Fruit fly (Drosophila melanogaster) Kc167 (cell line): ENCODE data around the gene CG5892.

Experiments
- Myc ChIP-seq: fragments of >200 bp; optimal IDR thresholded peaks from 2 replicates; lab custom pipeline; 2017; ENCODE audit warnings: missing external identifiers
- Sin3A ChIP-seq: fragments of >200 bp; optimal IDR thresholded peaks from 2 replicates; lab custom pipeline; 2018; ENCODE audit warnings: missing external identifiers
- h ChIP-seq: fragments of >200 bp; optimal IDR thresholded peaks from 3 replicates; lab custom pipeline; 2018; ENCODE audit warnings: missing external identifiers
- insv ChIP-seq: fragments of >200 bp; optimal IDR thresholded peaks from 3 replicates; lab custom pipeline; 2018; ENCODE audit warnings: missing external identifiers
- psq ChIP-seq: fragments of >200 bp; optimal IDR thresholded peaks from 2 replicates; lab custom pipeline; 2017; ENCODE audit warnings: missing external identifiers
- ttk ChIP-seq: sonication (Bioruptor generic); optimal IDR thresholded peaks from 2 replicates; lab custom pipeline; 2017; ENCODE audit warnings: missing external identifiers

Gene CG5892

dm6 chr3R:21246492-21247061 is 4.2 kb downstream of the CG5892 start, which contains the start of gene ETHR:
ETHR (plus strand) TSS chr3R:21247011.
- TF ChIP-seq Myc (lab: Kevin White, UChicago) (no peak), Sin3A (lab: Kevin White, UChicago) (no peak), psq (lab: Kevin White, UChicago) (no peak), h (lab: Kevin White, UChicago) (no peak), insv (lab: Kevin White, UChicago) (no peak), ttk (lab: Kevin White, UChicago) (no peak)

- TF ChIP-seq Myc (lab: Kevin White, UChicago) (no peak), insv (lab: Kevin White, UChicago) (no peak), psq (lab: Kevin White, UChicago) (no peak), ttk (lab: Kevin White, UChicago) (no peak), h (lab: Kevin White, UChicago) (no peak), Sin3A (lab: Kevin White, UChicago) (no peak)
These were observed 10.1 kb downstream of the CG5892 start for dm6 chr3R:21252478-21252877.

- TF ChIP-seq Myc (lab: Kevin White, UChicago), result no peak
- TF ChIP-seq ttk (lab: Kevin White, UChicago), result no peak
- no peak for TF ChIP-seq h (lab: Kevin White, UChicago)
- TF ChIP-seq Sin3A (lab: Kevin White, UChicago), result no peak
- no peak for TF ChIP-seq psq (lab: Kevin White, UChicago)
- no peak for TF ChIP-seq insv (lab: Kevin White, UChicago)
These were observed 11.9 kb downstream of the CG5892 start for dm6 chr3R:21254296-21254695.

- TF ChIP-seq insv (lab: Kevin White, UChicago) (no peak), h (lab: Kevin White, UChicago) (no peak)
These were observed 18.4 kb downstream of the CG5892 start for dm6 chr3R:21260795-21261194.

dm6 chr3R:21263177-21263576 is 20.8 kb downstream of the CG5892 start:
- TF ChIP-seq Myc (lab: Kevin White, UChicago) (no peak), Sin3A (lab: Kevin White, UChicago) (no peak)

- TF ChIP-seq Myc (lab: Kevin White, UChicago) (no peak), ttk (lab: Kevin White, UChicago) (no peak), insv (lab: Kevin White, UChicago) (no peak), h (lab: Kevin White, UChicago) (no peak), psq (lab: Kevin White, UChicago) (no peak), Sin3A (lab: Kevin White, UChicago) (no peak)
These were observed 25.6 kb downstream of the CG5892 start for dm6 chr3R:21267972-21268512.

- TF ChIP-seq insv (lab: Kevin White, UChicago), result no peak
- no peak for TF ChIP-seq ttk (lab: Kevin White, UChicago)
- no peak for TF ChIP-seq psq (lab: Kevin White, UChicago)
- TF ChIP-seq Myc (lab: Kevin White, UChicago), result no peak
- no peak for TF ChIP-seq h (lab: Kevin White, UChicago)
These were observed 26.5 kb downstream of the CG5892 start, which contains the start of gene Rab1 for dm6 chr3R:21268873-21269272. Rab1 (minus strand) TSS chr3R:21269060.

dm6 chr3R:21269923-21270322 is 27.5 kb downstream of the CG5892 start, which contains the start of the genes AP-2sigma and Idi:
AP-2sigma (minus strand) TSS chr3R:21270075.
Idi (plus strand) TSS chr3R:21270126.
- TF ChIP-seq Myc (lab: Kevin White, UChicago), result no peak
- TF ChIP-seq h (lab: Kevin White, UChicago), result no peak
- TF ChIP-seq insv (lab: Kevin White, UChicago), result no peak
- no peak for TF ChIP-seq psq (lab: Kevin White, UChicago)
- no peak for TF ChIP-seq ttk (lab: Kevin White, UChicago)
- TF ChIP-seq Sin3A (lab: Kevin White, UChicago), result no peak

dm6 chr3R:21270609-21271143 is 28.3 kb downstream of the CG5892 start:
- TF ChIP-seq Myc (lab: Kevin White, UChicago) (no peak), h (lab: Kevin White, UChicago) (no peak), ttk (lab: Kevin White, UChicago) (peak; percentile 1), insv (lab: Kevin White, UChicago) (no peak)

dm6 chr3R:21271208-21271607 is 28.8 kb downstream of the CG5892 start:
- TF ChIP-seq psq (lab: Kevin White, UChicago), result no peak
- no peak for TF ChIP-seq Sin3A (lab: Kevin White, UChicago)

dm6 chr3R:21273427-21274038 is 31.1 kb downstream of the CG5892 start, which contains the start of gene CG3308:
CG3308 (minus strand) TSS chr3R:21273817.
- no peak for TF ChIP-seq ttk (lab: Kevin White, UChicago)
- TF ChIP-seq Sin3A (lab: Kevin White, UChicago), result no peak

- TF ChIP-seq h (lab: Kevin White, UChicago) (no peak), psq (lab: Kevin White, UChicago) (no peak), ttk (lab: Kevin White, UChicago) (no peak), insv (lab: Kevin White, UChicago) (no peak), Myc (lab: Kevin White, UChicago) (no peak), Sin3A (lab: Kevin White, UChicago) (no peak)
These were observed 32.5 kb downstream of the CG5892 start for dm6 chr3R:21274870-21275269.
